Worm (Caenorhabditis elegans): ENCODE results near the gene gadr-3.

DNA sequence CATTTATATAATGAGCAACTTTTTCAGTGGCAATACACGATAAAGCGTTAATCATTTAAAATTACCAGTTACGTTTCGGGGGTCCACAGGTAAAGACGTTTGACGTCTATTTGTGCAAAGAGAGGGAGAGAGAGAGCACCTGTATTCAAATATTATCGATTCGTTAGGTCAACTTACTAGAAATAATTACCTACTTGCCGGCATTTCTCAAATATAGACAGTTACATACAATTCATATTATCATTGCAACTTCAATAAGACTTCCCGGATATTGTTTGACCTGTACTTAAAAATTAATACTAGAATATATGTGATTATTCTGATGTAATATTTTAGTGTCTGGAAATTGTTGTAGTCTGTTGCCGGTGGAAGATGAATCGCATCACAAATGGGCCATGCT lies at the start of gene gadr-3:
- TF ChIP-seq sem-4 (tag; optimal IDR thresholded peaks at IDR 0.05) (no peak), nhr-77 (tag; optimal IDR thresholded peaks at IDR 0.05) (no peak), skn-1 (tag; optimal IDR thresholded peaks at IDR 0.05) (no peak), egl-27 (tag; optimal IDR thresholded peaks at IDR 0.05) (no peak), ama-1 (optimal IDR thresholded peaks at IDR 0.05) (no peak), blmp-1 (tag; optimal IDR thresholded peaks at IDR 0.05; ENCODE audit: insufficient read depth) (no peak)

Data from whole organism, L2 larva.